Worm (Caenorhabditis elegans) whole organism, L4 larva: ENCODE measurements around the gene srbc-75.
"Not testable (repeated sequence)": the region's sequence is repeated elsewhere in the genome, so short reads cannot be mapped to it uniquely, and the experiment has no call there.

Experiments used
- D1046.2 ChIP-seq: fragments of 200-800 bp; sonication (Bioruptor generic); IDR thresholded peaks from 2 replicates; pipeline ENCODE4 v1.3.6; 2022; ENCODE audit warnings: missing genetic modification characterization, missing compliant biosample characterization
- F10B5.3 ChIP-seq: sonication (generic microtip); optimal IDR thresholded peaks from 2 replicates; lab custom pipeline; 2016; ENCODE audit warnings: mild to moderate bottlenecking, missing genetic modification characterization, missing compliant biosample characterization
- R02D3.7 ChIP-seq: fragments of 150-350 bp; sonication (generic microtip); optimal IDR thresholded peaks from 3 replicates; lab custom pipeline; 2014; ENCODE audit warnings: missing biosample characterization, missing genetic modification characterization
- T20F7.1 ChIP-seq: fragments of 200-800 bp; sonication (Bioruptor generic); optimal IDR thresholded peaks from 2 replicates; lab custom pipeline; 2018; ENCODE audit warnings: mild to moderate bottlenecking, missing genetic modification characterization, missing compliant biosample characterization
- T26A8.4 ChIP-seq: fragments of 200-800 bp; sonication (Bioruptor generic); IDR thresholded peaks from 2 replicates; pipeline ENCODE4 v1.3.6; 2022; ENCODE audit warnings: missing genetic modification characterization, missing compliant biosample characterization
- aha-1 ChIP-seq: fragments of 150-350 bp; peaks from one replicate; lab custom pipeline; 2014; ENCODE audit warnings: missing biosample characterization, missing genetic modification characterization
- aly-2 ChIP-seq: sonication (generic microtip); optimal IDR thresholded peaks from 2 replicates; lab custom pipeline; 2018; ENCODE audit warnings: missing biosample characterization, missing genetic modification characterization
- attf-4 ChIP-seq: sonication (generic microtip); optimal IDR thresholded peaks from 3 replicates; lab custom pipeline; 2017; ENCODE audit warnings: missing biosample characterization, missing genetic modification characterization
- ceh-62 ChIP-seq: sonication (generic microtip); optimal IDR thresholded peaks from 2 replicates; lab custom pipeline; 2017; ENCODE audit warnings: missing biosample characterization, missing genetic modification characterization
- daf-12 ChIP-seq: fragments of 150-350 bp; optimal IDR thresholded peaks from 2 replicates; lab custom pipeline; 2014; ENCODE audit warnings: missing biosample characterization, missing genetic modification reagents, missing genetic modification characterization
- daf-19 ChIP-seq: fragments of 200-800 bp; sonication (Bioruptor generic); conservative IDR thresholded peaks from 2 replicates; pipeline ENCODE4 v1.3.6; 2022; ENCODE audit warnings: missing genetic modification characterization, missing compliant biosample characterization
- daf-8 ChIP-seq: fragments of 200-800 bp; sonication (Bioruptor generic); IDR thresholded peaks from 2 replicates; pipeline ENCODE4 v1.3.6; 2022; ENCODE audit warnings: missing genetic modification characterization, missing compliant biosample characterization
- dmd-6 ChIP-seq: fragments of 200-800 bp; sonication (Bioruptor generic); IDR thresholded peaks from 2 replicates; pipeline ENCODE4 v1.3.6; 2022; ENCODE audit warnings: missing genetic modification reagents, missing genetic modification characterization, missing compliant biosample characterization
- dpl-1 ChIP-seq: fragments of 150-350 bp; optimal IDR thresholded peaks from 2 replicates; lab custom pipeline; 2014; ENCODE audit warnings: missing biosample characterization, missing genetic modification reagents, missing genetic modification characterization
- duxl-1 ChIP-seq: sonication (generic microtip); optimal IDR thresholded peaks from 2 replicates; lab custom pipeline; 2016; ENCODE audit warnings: mild to moderate bottlenecking, missing genetic modification characterization, moderate library complexity, missing compliant biosample characterization; ENCODE audit not compliant: poor library complexity
- jun-1 ChIP-seq: fragments of 150-350 bp; optimal IDR thresholded peaks from 2 replicates; lab custom pipeline; 2014; ENCODE audit warnings: missing biosample characterization, missing genetic modification reagents, missing genetic modification characterization
- lim-7 ChIP-seq: fragments of 200-800 bp; sonication (Bioruptor generic); IDR thresholded peaks from 2 replicates; pipeline ENCODE4 v1.3.6; 2022; ENCODE audit warnings: missing genetic modification characterization, missing compliant biosample characterization
- lin-13 ChIP-seq: fragments of 150-350 bp; optimal IDR thresholded peaks from 2 replicates; lab custom pipeline; 2014; ENCODE audit warnings: missing biosample characterization, missing genetic modification reagents, missing genetic modification characterization
- lir-3 ChIP-seq: sonication (generic microtip); optimal IDR thresholded peaks from 2 replicates; lab custom pipeline; 2016; ENCODE audit warnings: mild to moderate bottlenecking, missing genetic modification characterization, missing compliant biosample characterization
- madf-5 ChIP-seq, 2 experiments: fragments of 200-800 bp; sonication (Bioruptor generic); IDR thresholded peaks; 2 replicates each; pipeline ENCODE4 v1.3.6; 2022; ENCODE audit warnings: missing compliant biosample characterization in 2 of 2, missing genetic modification characterization in 2 of 2
- nhr-25 ChIP-seq: sonication (generic microtip); optimal IDR thresholded peaks from 2 replicates; lab custom pipeline; 2017; ENCODE audit warnings: missing genetic modification characterization, mild to moderate bottlenecking, missing compliant biosample characterization, antibody characterized with exemption, moderate library complexity, borderline replicate concordance; ENCODE audit not compliant: insufficient read depth
- php-3 ChIP-seq: fragments of 200-800 bp; sonication (Bioruptor generic); IDR thresholded peaks from 2 replicates; pipeline ENCODE4 v1.3.6; 2022; ENCODE audit warnings: missing genetic modification reagents, missing genetic modification characterization, missing compliant biosample characterization
- pqm-1 ChIP-seq: sonication (generic microtip); optimal IDR thresholded peaks from 2 replicates; lab custom pipeline; 2017; ENCODE audit warnings: missing biosample characterization, missing genetic modification characterization
- snpc-4 ChIP-seq: fragments of 150-350 bp; optimal IDR thresholded peaks from 2 replicates; lab custom pipeline; 2014; ENCODE audit warnings: missing biosample characterization, missing genetic modification characterization
- tra-1 ChIP-seq: fragments of 200-800 bp; sonication (Bioruptor generic); IDR thresholded peaks from 2 replicates; pipeline ENCODE4 v1.3.6; 2022; ENCODE audit warnings: missing genetic modification reagents, missing genetic modification characterization, missing compliant biosample characterization
- unc-62 ChIP-seq, 3 experiments: fragments of 150-350 bp in 1 of 3; sonication (generic microtip); optimal IDR thresholded peaks in 2 of 3; peaks in 1 of 3; 1 replicate in 1 of 3; 2 replicates in 2 of 3; lab custom pipeline; 2014 to 2017; ENCODE audit warnings: missing biosample characterization in 3 of 3, missing genetic modification characterization in 3 of 3, missing genetic modification reagents in 3 of 3, missing genotype in 1 of 3
- vab-7 ChIP-seq: fragments of 200-800 bp; sonication (Bioruptor generic); IDR thresholded peaks from 2 replicates; pipeline ENCODE4 v1.3.6; 2022; ENCODE audit warnings: missing genetic modification reagents, missing genetic modification characterization, missing compliant biosample characterization
- ztf-11 ChIP-seq: fragments of 150-350 bp; optimal IDR thresholded peaks from 2 replicates; lab custom pipeline; 2014; ENCODE audit warnings: missing biosample characterization, missing genetic modification characterization
- ztf-7 ChIP-seq: fragments of 150-350 bp; optimal IDR thresholded peaks from 2 replicates; lab custom pipeline; 2014; ENCODE audit warnings: missing biosample characterization, missing genetic modification characterization

srbc-75 gene

ce11 chrV:15253529-15253928 is at the start of gene srbc-75:
Gene srbc-75, plus strand, starts transcription at chrV:15253829.
- no peak for TF ChIP-seq attf-4 (tag; lab: Kevin White, UChicago)
- peak; percentile 54 for TF ChIP-seq aha-1

ce11 chrV:15207681-15208080 is 45.9 kb upstream of the srbc-75 start, which contains the start of gene C41G6.12:
Gene C41G6.12, minus strand, starts transcription at chrV:15207781.
- TF ChIP-seq daf-8; unc-62 (GFP tag; optimal IDR thresholded peaks at IDR 0.05 in 1 of 2; lab: Kevin White, UChicago); unc-62 (tag; optimal IDR thresholded peaks at IDR 0.05; lab: Kevin White, UChicago); pqm-1 (tag; lab: Kevin White, UChicago): not testable (repeated sequence)

- TF ChIP-seq lim-7; duxl-1 (tag; lab: Kevin White, UChicago); daf-19 (GFP tag; lab: Robert Waterston, UW): not testable (repeated sequence)
Measured at ce11 chrV:15211869-15212268, 41.8 kb upstream of the srbc-75 start, which contains the start of gene sri-24. Gene sri-24, plus strand, starts transcription at chrV:15212169.

ce11 chrV:15215175-15215574 is 38.5 kb upstream of the srbc-75 start, which contains the start of gene sri-26:
Gene sri-26, plus strand, starts transcription at chrV:15215475.
- TF ChIP-seq F10B5.3 (tag; lab: Kevin White, UChicago); vab-7 (GFP tag; lab: Robert Waterston, UW); jun-1: not testable (repeated sequence)
- TF ChIP-seq, all 104 proteins: peak for 0; not testable (repeated sequence) for 104

DNA sequence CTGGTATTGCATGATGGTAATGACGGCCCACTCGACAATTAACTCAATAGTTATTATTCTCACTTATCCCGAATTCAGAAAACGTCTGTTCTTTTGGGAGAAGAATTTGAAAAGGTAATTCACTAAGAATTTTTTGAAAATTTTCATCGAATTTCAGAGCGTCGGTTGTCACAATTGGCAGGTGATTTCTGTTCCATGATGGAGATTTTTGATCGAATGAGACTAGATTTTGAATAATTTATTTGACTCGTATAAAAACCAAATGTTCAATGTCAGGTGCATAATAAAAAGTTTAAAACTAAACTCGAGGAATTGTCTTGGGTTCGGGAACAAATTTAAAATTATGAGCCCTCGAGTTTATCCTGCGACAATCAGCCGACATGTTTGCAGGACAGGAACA is 36.9 kb upstream of the srbc-75 start, which contains the start of gene sri-25:
TSS of gene sri-25 (plus strand) at position 301 of the 400 bp plus-strand sequence.
- no peak for TF ChIP-seq R02D3.7 (tag; lab: Kevin White, UChicago)
- TF ChIP-seq, all 104 proteins: peak for 0

DNA sequence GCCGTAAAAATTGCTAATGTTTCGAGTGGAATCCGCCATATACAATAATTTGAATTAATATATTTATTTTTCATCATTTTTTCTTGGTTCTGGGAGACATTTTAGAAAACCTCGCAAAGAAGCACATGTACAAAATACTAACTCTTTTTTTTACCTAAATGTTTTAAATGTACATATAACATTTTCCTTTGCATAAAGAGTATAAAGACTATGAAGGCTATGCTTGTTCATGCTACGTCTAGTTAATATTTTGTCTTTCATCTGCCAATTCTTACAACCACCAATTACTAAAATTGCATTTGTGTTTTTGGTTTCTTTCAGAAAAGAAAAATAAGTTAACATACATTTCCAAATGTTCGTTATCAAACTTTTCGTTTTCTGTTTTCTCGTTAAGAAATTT is 32.3 kb upstream of the srbc-75 start, which contains the start of gene irld-25:
TSS of gene irld-25 (plus strand) at position 301 of the 400 bp plus-strand sequence.
- TF ChIP-seq ztf-7 (tag; lab: Kevin White, UChicago) (no peak), tra-1 (GFP tag; lab: Robert Waterston, UW) (no peak), php-3 (GFP tag; lab: Robert Waterston, UW) (no peak), madf-5 (GFP tag; IDR thresholded peaks at IDR 0.05; lab: Robert Waterston, UW) (no peak), dpl-1 (GFP tag; lab: Kevin White, UChicago) (no peak), nhr-25 (tag; lab: Kevin White, UChicago) (no peak), ceh-62 (tag; lab: Kevin White, UChicago) (no peak), R02D3.7 (tag; lab: Kevin White, UChicago) (no peak), dmd-6 (GFP tag; lab: Robert Waterston, UW) (no peak), T26A8.4 (GFP tag; lab: Robert Waterston, UW) (no peak), daf-12 (tag; lab: Kevin White, UChicago) (no peak), lir-3 (no peak), aly-2 (tag; lab: Kevin White, UChicago) (no peak), lin-13 (no peak), ztf-11 (tag; lab: Kevin White, UChicago) (no peak)

- TF ChIP-seq snpc-4 (tag; lab: Kevin White, UChicago) = no peak
- no peak for TF ChIP-seq D1046.2
- no peak for TF ChIP-seq T20F7.1 (GFP tag; lab: Kevin White, UChicago)
Measured at ce11 chrV:15223668-15224067, 30.0 kb upstream of the srbc-75 start, which contains the start of gene srw-24. Gene srw-24, plus strand, starts transcription at chrV:15223968.
